Fruit fly (Drosophila melanogaster): Measurements from ENCODE around the gene CG9399.

The CG9399 gene

DNA sequence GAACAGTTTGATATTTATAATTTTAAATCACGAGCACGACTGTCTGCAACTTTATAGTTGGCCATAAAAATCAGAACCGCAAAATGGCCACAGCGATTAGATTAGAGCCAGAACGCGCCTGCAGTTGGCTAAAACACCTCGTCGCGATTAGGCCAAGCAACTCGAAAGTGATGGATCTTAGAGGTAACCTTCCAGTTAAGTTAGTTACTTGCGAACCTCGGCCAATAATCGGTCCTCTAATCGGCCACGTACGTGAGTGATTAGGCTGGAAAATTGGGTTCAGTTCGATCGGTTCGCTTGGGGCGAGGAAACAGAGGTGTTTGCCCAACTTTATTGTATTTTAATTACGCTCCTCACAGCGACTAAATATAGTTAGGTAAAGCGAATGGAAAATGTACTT lies 46.3 kb upstream of the CG9399 start:
- TF ChIP-seq CG34376 (GFP tag; optimal IDR thresholded peaks at IDR 0.05) (peak; percentile 15), Nf-YC (tag; optimal IDR thresholded peaks at IDR 0.05) (peak; percentile 23), CG2712 (tag; optimal IDR thresholded peaks at IDR 0.05) (no peak), chinmo (GFP tag; IDR thresholded peaks at IDR 0.05; ENCODE audit: partially characterized antibody) (0 out of 4 replicates have a peak, but pooled peaks have one; percentile 45), CG12071 (GFP tag; optimal IDR thresholded peaks at IDR 0.05) (peak; percentile 6), CG2129 (GFP tag; IDR thresholded peaks at IDR 0.05; ENCODE audit: partially characterized antibody) (no peak), CG11723 (GFP tag; optimal IDR thresholded peaks at IDR 0.05) (no peak), CG2678 (tag; optimal IDR thresholded peaks at IDR 0.05) (peak; percentile 6), HLH3B (GFP tag; IDR thresholded peaks at IDR 0.05) (no peak), exex (tag; optimal IDR thresholded peaks at IDR 0.05) (peak; percentile 89), al (GFP tag; IDR thresholded peaks at IDR 0.05) (no peak), lab (GFP tag; optimal IDR thresholded peaks at IDR 0.05) (no peak), CG13296 (GFP tag; optimal IDR thresholded peaks at IDR 0.05) (peak; percentile 43), CG9727 (GFP tag; optimal IDR thresholded peaks at IDR 0.05) (no peak), mirr (GFP tag; optimal IDR thresholded peaks at IDR 0.05) (peak; percentile 1), onecut (GFP tag; IDR thresholded peaks at IDR 0.05) (no peak), sug (tag; optimal IDR thresholded peaks at IDR 0.05) (peak; percentile 56), cwo (GFP tag; optimal IDR thresholded peaks at IDR 0.05) (peak; percentile 11)

- TF ChIP-seq CG11723 (GFP tag; optimal IDR thresholded peaks at IDR 0.05) (peak; percentile 56), CG1024 (GFP tag; IDR thresholded peaks at IDR 0.05) (peak; percentile 56; the same call in 1 of the 2 replicates), Doc2 (GFP tag; IDR thresholded peaks at IDR 0.05) (peak; percentile 44; the same call in 1 of the 2 replicates), CG17568 (GFP tag; optimal IDR thresholded peaks at IDR 0.05) (peak; percentile 5), az2 (GFP tag; optimal IDR thresholded peaks at IDR 0.05) (peak; percentile 71), CG3065 (GFP tag; optimal IDR thresholded peaks at IDR 0.05) (no peak), row (GFP tag; IDR thresholded peaks at IDR 0.05) (peak; percentile 82), Dad (GFP tag; optimal IDR thresholded peaks at IDR 0.05) (peak; percentile 60), unpg (GFP tag; optimal IDR thresholded peaks at IDR 0.05) (peak; percentile 76), CG12071 (GFP tag; optimal IDR thresholded peaks at IDR 0.05) (peak; percentile 60), CG8924 (tag; optimal IDR thresholded peaks at IDR 0.05) (peak; percentile 54), CG6689 (GFP tag; IDR thresholded peaks at IDR 0.05) (peak; percentile 78), Myb (GFP tag; optimal IDR thresholded peaks at IDR 0.05) (peak; percentile 31), gfzf (GFP tag; optimal IDR thresholded peaks at IDR 0.05) (no peak), CG1832 (GFP tag; optimal IDR thresholded peaks at IDR 0.05) (no peak), B-H1 (GFP tag; IDR thresholded peaks at IDR 0.05) (peak; percentile 61), CrebB (tag; optimal IDR thresholded peaks at IDR 0.05) (peak; percentile 57), CG17385 (GFP tag; optimal IDR thresholded peaks at IDR 0.05) (peak; percentile 70), btn (GFP tag; optimal IDR thresholded peaks at IDR 0.05) (peak; percentile 38), fu2 (GFP tag; optimal IDR thresholded peaks at IDR 0.05) (peak; percentile 22), CG11247 (GFP tag; IDR thresholded peaks at IDR 0.05) (peak; percentile 78), corto (GFP tag; optimal IDR thresholded peaks at IDR 0.05) (no peak), Elba2 (GFP tag; optimal IDR thresholded peaks at IDR 0.05) (peak; percentile 21), CG18476 (GFP tag; optimal IDR thresholded peaks at IDR 0.05) (peak; percentile 46), emc (GFP tag; optimal IDR thresholded peaks at IDR 0.05) (peak; percentile 29), CG4707 (GFP tag; optimal IDR thresholded peaks at IDR 0.05) (peak; percentile 48), CG4617 (GFP tag; optimal IDR thresholded peaks at IDR 0.05; ENCODE audit: borderline replicate concordance) (peak; percentile 13), CG7786 (GFP tag; optimal IDR thresholded peaks at IDR 0.05) (peak; percentile 59), lov (optimal IDR thresholded peaks at IDR 0.05) (no peak), lov (GFP tag; IDR thresholded peaks at IDR 0.05) (peak; percentile 81; the same call in 2 of the 3 replicates), dan (GFP tag; IDR thresholded peaks at IDR 0.05) (no peak), Usf (GFP tag; optimal IDR thresholded peaks at IDR 0.05) (peak; percentile 9), Bgb (GFP tag; IDR thresholded peaks at IDR 0.05; ENCODE audit: partially characterized antibody) (no peak), Hr78 (GFP tag; optimal IDR thresholded peaks at IDR 0.05) (peak in 1 of 2 experiments; percentile 43)
Measured at dm6 chr3R:9618331-9618730, 44.3 kb upstream of the CG9399 start.

Data from whole organism, embryonic.